Worm (Caenorhabditis elegans): ENCODE measurements around the gene Y34B4A.7.

DNA sequence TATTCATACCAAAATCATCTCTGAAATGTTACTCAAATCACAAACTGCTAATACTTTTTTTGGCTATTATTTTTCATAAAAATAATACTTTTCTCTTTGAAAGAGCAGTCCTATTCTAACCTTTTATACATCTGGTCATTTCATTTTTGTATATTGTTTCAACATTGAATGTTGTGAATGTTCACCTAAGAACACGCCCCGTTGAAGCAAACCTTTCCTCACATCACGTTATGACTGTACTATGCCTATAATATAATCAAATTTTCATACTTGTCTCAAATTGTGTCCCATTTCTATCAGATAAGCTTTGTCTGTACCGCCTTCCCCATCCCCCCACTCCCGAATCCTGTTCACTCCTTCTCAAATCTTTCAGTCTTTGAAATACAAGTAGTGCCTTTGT is 25.8 kb upstream of the Y34B4A.7 start:
- TF ChIP-seq lin-13 (tag; optimal IDR thresholded peaks at IDR 0.05) (no peak), mls-2 (tag; optimal IDR thresholded peaks at IDR 0.05) (no peak), flh-1 (GFP tag; optimal IDR thresholded peaks at IDR 0.05) (no peak), snpc-4 (tag; optimal IDR thresholded peaks at IDR 0.05) (no peak), ceh-43 (GFP tag; optimal IDR thresholded peaks at IDR 0.05) (no peak), ham-2 (GFP tag; optimal IDR thresholded peaks at IDR 0.05) (no peak), nhr-2 (tag; optimal IDR thresholded peaks at IDR 0.05) (no peak)
